Worm (Caenorhabditis elegans): ENCODE results near the gene nhr-21.
"Not testable (repeated sequence)": the region's sequence is repeated elsewhere in the genome, so short reads cannot be mapped to it uniquely, and the experiment has no call there.

- not testable (repeated sequence) for TF ChIP-seq sea-2 (GFP tag; IDR thresholded peaks at IDR 0.05); F52B5.7 (tag; optimal IDR thresholded peaks at IDR 0.05); Y67H2A.10 (GFP tag; conservative IDR thresholded peaks at IDR 0.05); unc-62 (GFP tag; optimal IDR thresholded peaks at IDR 0.05); ceh-40 (GFP tag; IDR thresholded peaks at IDR 0.05)
Observed at ce11 chrII:7372371-7372770, 33.3 kb downstream of the nhr-21 start.
